Fruit fly (Drosophila melanogaster): ENCODE data around the gene LysX.

DNA sequence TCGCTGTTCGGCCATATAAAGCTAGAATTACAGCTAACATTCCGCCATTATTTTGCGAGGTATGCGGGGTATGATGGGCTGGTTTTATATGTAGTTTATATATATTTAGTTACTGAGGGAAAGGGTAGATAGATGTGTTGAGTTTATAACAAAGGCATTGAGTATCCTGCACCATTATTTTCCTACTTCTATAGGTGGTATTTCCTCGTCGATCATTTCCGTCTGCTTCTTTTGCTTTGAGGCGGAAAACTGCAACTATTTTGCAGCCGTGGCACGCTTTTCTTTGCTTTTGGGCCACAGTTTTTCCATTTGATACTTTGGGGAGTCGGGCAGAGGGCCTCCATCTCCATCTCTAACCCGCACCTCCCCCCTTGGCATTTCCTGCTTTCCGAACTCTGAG is 45.9 kb downstream of the LysX start:
- no peak for TF ChIP-seq lola (GFP tag; optimal IDR thresholded peaks at IDR 0.05)
- TF ChIP-seq dmrt93B (GFP tag; optimal IDR thresholded peaks at IDR 0.05) = no peak
- TF ChIP-seq psq (GFP tag; optimal IDR thresholded peaks at IDR 0.05) = no peak
- TF ChIP-seq Mio (GFP tag; optimal IDR thresholded peaks at IDR 0.05) = no peak
- TF ChIP-seq Hr78 (GFP tag; optimal IDR thresholded peaks at IDR 0.05) = no peak
- no peak for TF ChIP-seq h (GFP tag; optimal IDR thresholded peaks at IDR 0.05)
